Fruit fly (Drosophila melanogaster) whole organism, embryonic: Measurements from ENCODE around the gene CG31109.

ENCODE experiments used
- Bdp1 ChIP-seq: fragments of 200-800 bp; sonication (Bioruptor generic); optimal IDR thresholded peaks from 3 replicates; lab custom pipeline; 2016; ENCODE audit warnings: missing biosample characterization, missing genetic modification characterization
- CG12219 ChIP-seq: fragments of 200-800 bp; sonication (Bioruptor generic); optimal IDR thresholded peaks from 3 replicates; lab custom pipeline; 2018; ENCODE audit warnings: missing biosample characterization, mild to moderate bottlenecking, missing genetic modification characterization
- CG15479 ChIP-seq: fragments of 200-800 bp; sonication (Bioruptor generic); optimal IDR thresholded peaks from 3 replicates; lab custom pipeline; 2019; ENCODE audit warnings: missing biosample characterization, mild to moderate bottlenecking, missing genetic modification characterization, moderate library complexity
- CG1603 ChIP-seq: fragments of 200-800 bp; sonication (Bioruptor generic); optimal IDR thresholded peaks from 2 replicates; lab custom pipeline; 2019; ENCODE audit warnings: missing biosample characterization, mild to moderate bottlenecking, missing genetic modification characterization, moderate library complexity
- CG2116 ChIP-seq: fragments of 200-800 bp; sonication (Bioruptor generic); optimal IDR thresholded peaks from 3 replicates; lab custom pipeline; 2018; ENCODE audit warnings: missing biosample characterization, mild to moderate bottlenecking, missing genetic modification characterization
- CG32767 ChIP-seq: fragments of 200-800 bp; sonication (Bioruptor generic); IDR thresholded peaks from 2 replicates; pipeline ENCODE4 v1.3.6; 2022; ENCODE audit warnings: missing biosample characterization, missing genetic modification characterization
- CG34224 ChIP-seq: fragments of 200-800 bp; sonication (Bioruptor generic); IDR thresholded peaks from 3 replicates; pipeline ENCODE4 v1.3.6; 2022; ENCODE audit warnings: missing biosample characterization, missing genetic modification characterization; ENCODE audit not compliant: partially characterized antibody
- CG34376 ChIP-seq: fragments of 200-800 bp; sonication (Bioruptor generic); optimal IDR thresholded peaks from 2 replicates; lab custom pipeline; 2018; ENCODE audit warnings: missing biosample characterization, mild to moderate bottlenecking, missing genetic modification characterization
- CG4617 ChIP-seq: fragments of 200-800 bp; sonication (Bioruptor generic); optimal IDR thresholded peaks from 3 replicates; lab custom pipeline; 2016; ENCODE audit warnings: missing biosample characterization, missing genetic modification characterization, borderline replicate concordance
- CG6683 ChIP-seq: fragments of 200-800 bp; sonication (Bioruptor generic); optimal IDR thresholded peaks from 2 replicates; lab custom pipeline; 2017; ENCODE audit warnings: missing biosample characterization, mild to moderate bottlenecking, missing genetic modification characterization, missing genetic modification reagents
- CG7271 ChIP-seq: fragments of 200-800 bp; sonication (Bioruptor generic); optimal IDR thresholded peaks from 2 replicates; lab custom pipeline; 2018; ENCODE audit warnings: missing biosample characterization, mild to moderate bottlenecking, missing genetic modification characterization, moderate library complexity
- CG9609 ChIP-seq: fragments of 200-800 bp; sonication (Bioruptor generic); optimal IDR thresholded peaks from 3 replicates; lab custom pipeline; 2016; ENCODE audit warnings: missing biosample characterization, missing genetic modification characterization
- Dad ChIP-seq: fragments of 200-800 bp; sonication (Bioruptor generic); optimal IDR thresholded peaks from 3 replicates; lab custom pipeline; 2016; ENCODE audit warnings: missing biosample characterization, missing genetic modification characterization
- Dll ChIP-seq: fragments of 200-800 bp; sonication (Bioruptor generic); IDR thresholded peaks from 4 replicates; pipeline ENCODE4 v1.3.6; 2022; ENCODE audit warnings: missing biosample characterization, missing genetic modification characterization; ENCODE audit not compliant: partially characterized antibody
- Dp ChIP-seq: fragments of 200-800 bp; sonication (Bioruptor generic); optimal IDR thresholded peaks from 2 replicates; lab custom pipeline; 2018; ENCODE audit warnings: missing biosample characterization, mild to moderate bottlenecking, missing genetic modification characterization, moderate library complexity
- Dref ChIP-seq: fragments of 200-800 bp; sonication (Bioruptor generic); IDR thresholded peaks from 2 replicates; pipeline ENCODE4 v1.3.6; 2022; ENCODE audit warnings: missing biosample characterization, missing genetic modification characterization
- E2f2 ChIP-seq: fragments of 200-800 bp; sonication (Bioruptor generic); IDR thresholded peaks from 2 replicates; pipeline ENCODE4 v1.3.6; 2022; ENCODE audit warnings: missing biosample characterization, missing genetic modification characterization
- Fer1 ChIP-seq: fragments of 200-800 bp; sonication (Bioruptor generic); optimal IDR thresholded peaks from 2 replicates; lab custom pipeline; 2017; ENCODE audit warnings: missing biosample characterization, mild to moderate bottlenecking, missing genetic modification characterization
- HmgZ ChIP-seq: fragments of 200-800 bp; sonication (Bioruptor generic); optimal IDR thresholded peaks from 2 replicates; lab custom pipeline; 2018; ENCODE audit warnings: missing biosample characterization, mild to moderate bottlenecking, missing genetic modification characterization
- MBD-R2 ChIP-seq: fragments of 200-800 bp; sonication (Bioruptor generic); IDR thresholded peaks from 2 replicates; pipeline ENCODE4 v1.3.6; 2022; ENCODE audit warnings: missing biosample characterization, missing genetic modification characterization
- Max ChIP-seq: fragments of 200-800 bp; sonication (Bioruptor generic); optimal IDR thresholded peaks from 2 replicates; lab custom pipeline; 2016; ENCODE audit warnings: missing biosample characterization, mild to moderate bottlenecking, missing genetic modification characterization
- Nf-YB ChIP-seq: fragments of 200-800 bp; sonication (Bioruptor generic); optimal IDR thresholded peaks from 3 replicates; lab custom pipeline; 2019; ENCODE audit warnings: missing biosample characterization, mild to moderate bottlenecking, missing genetic modification characterization, moderate library complexity
- NfI ChIP-seq: fragments of 200-800 bp; sonication (Bioruptor generic); optimal IDR thresholded peaks from 3 replicates; lab custom pipeline; 2018; ENCODE audit warnings: missing biosample characterization, mild to moderate bottlenecking, missing genetic modification characterization, moderate library complexity
- Opbp ChIP-seq: fragments of 200-800 bp; sonication (Bioruptor generic); IDR thresholded peaks from 3 replicates; pipeline ENCODE4 v1.3.6; 2022; ENCODE audit warnings: missing biosample characterization, missing genetic modification characterization; ENCODE audit not compliant: partially characterized antibody
- Poxn ChIP-seq: fragments of 200-800 bp; sonication (Bioruptor generic); IDR thresholded peaks from 2 replicates; pipeline ENCODE4 v1.3.6; 2022; ENCODE audit warnings: missing biosample characterization, missing genetic modification characterization
- Scr ChIP-seq: fragments of 200-800 bp; sonication (Bioruptor generic); IDR thresholded peaks from 2 replicates; pipeline ENCODE4 v1.3.6; 2022; ENCODE audit warnings: missing biosample characterization, missing genetic modification characterization; ENCODE audit not compliant: partially characterized antibody
- Sry-δ ChIP-seq: fragments of 200-800 bp; sonication (Bioruptor generic); optimal IDR thresholded peaks from 2 replicates; lab custom pipeline; 2016; ENCODE audit warnings: missing biosample characterization, missing genetic modification characterization
- Vsx1 ChIP-seq: fragments of 200-800 bp; sonication (Bioruptor generic); optimal IDR thresholded peaks from 2 replicates; lab custom pipeline; 2017; ENCODE audit warnings: missing biosample characterization, mild to moderate bottlenecking, missing genetic modification characterization, missing genetic modification reagents
- YL-1 ChIP-seq: fragments of 200-800 bp; sonication (Bioruptor generic); optimal IDR thresholded peaks from 3 replicates; lab custom pipeline; 2017; ENCODE audit warnings: missing biosample characterization, mild to moderate bottlenecking, missing genetic modification characterization
- bbx ChIP-seq: fragments of 200-800 bp; sonication (Bioruptor generic); IDR thresholded peaks from 2 replicates; pipeline ENCODE4 v1.3.6; 2022; ENCODE audit warnings: missing biosample characterization, missing genetic modification characterization; ENCODE audit not compliant: partially characterized antibody
- cg ChIP-seq: fragments of 200-800 bp; sonication (Bioruptor generic); optimal IDR thresholded peaks from 3 replicates; lab custom pipeline; 2019; ENCODE audit warnings: missing biosample characterization, mild to moderate bottlenecking, missing genetic modification characterization, moderate library complexity
- chinmo ChIP-seq: fragments of 200-800 bp; sonication (Bioruptor generic); IDR thresholded peaks from 4 replicates; pipeline ENCODE4 v1.3.6; 2022; ENCODE audit warnings: missing biosample characterization, missing genetic modification characterization; ENCODE audit not compliant: partially characterized antibody
- ci ChIP-seq: fragments of 200-800 bp; sonication (Bioruptor generic); IDR thresholded peaks from 3 replicates; pipeline ENCODE4 v1.3.6; 2022; ENCODE audit warnings: missing biosample characterization, missing genetic modification characterization
- danr ChIP-seq: fragments of 200-800 bp; sonication (Bioruptor generic); IDR thresholded peaks from 2 replicates; pipeline ENCODE4 v1.3.6; 2022; ENCODE audit warnings: missing biosample characterization, missing genetic modification characterization
- ewg ChIP-seq: fragments of 200-800 bp; sonication (Bioruptor generic); optimal IDR thresholded peaks from 3 replicates; lab custom pipeline; 2017; ENCODE audit warnings: mild to moderate bottlenecking, missing biosample characterization, missing genetic modification reagents, missing genetic modification characterization
- fu2 ChIP-seq: fragments of 200-800 bp; sonication (Bioruptor generic); optimal IDR thresholded peaks from 2 replicates; lab custom pipeline; 2016; ENCODE audit warnings: missing biosample characterization, missing genetic modification characterization
- ind ChIP-seq: fragments of 200-800 bp; sonication (Bioruptor generic); optimal IDR thresholded peaks from 3 replicates; lab custom pipeline; 2016; ENCODE audit warnings: missing biosample characterization, missing genetic modification characterization
- jing ChIP-seq: fragments of 200-800 bp; sonication (Bioruptor generic); optimal IDR thresholded peaks from 2 replicates; lab custom pipeline; 2018; ENCODE audit warnings: missing biosample characterization, mild to moderate bottlenecking, missing genetic modification characterization
- ken ChIP-seq: fragments of 200-800 bp; sonication (Bioruptor generic); IDR thresholded peaks from 3 replicates; pipeline ENCODE4 v1.3.6; 2022; ENCODE audit warnings: missing biosample characterization, missing genetic modification characterization
- kni ChIP-seq: fragments of 200-800 bp; sonication (Bioruptor generic); optimal IDR thresholded peaks from 3 replicates; lab custom pipeline; 2017; ENCODE audit warnings: mild to moderate bottlenecking, missing biosample characterization, missing genetic modification reagents, missing genetic modification characterization
- mam ChIP-seq: fragments of 200-800 bp; sonication (Bioruptor generic); optimal IDR thresholded peaks from 3 replicates; lab custom pipeline; 2016; ENCODE audit warnings: missing biosample characterization, missing genetic modification characterization
- pzg ChIP-seq: fragments of 200-800 bp; sonication (Bioruptor generic); optimal IDR thresholded peaks from 3 replicates; lab custom pipeline; 2018; ENCODE audit warnings: missing biosample characterization, mild to moderate bottlenecking, missing genetic modification characterization, moderate library complexity
- sens ChIP-seq: fragments of 200-800 bp; sonication (Bioruptor generic); peaks from one replicate; lab custom pipeline; 2016; ENCODE audit warnings: missing biosample characterization, missing genetic modification characterization
- seq ChIP-seq: fragments of 200-800 bp; sonication (Bioruptor generic); IDR thresholded peaks from 2 replicates; pipeline ENCODE4 v1.3.6; 2022; ENCODE audit warnings: missing biosample characterization, missing genetic modification characterization
- stwl ChIP-seq: fragments of 200-800 bp; sonication (Bioruptor generic); optimal IDR thresholded peaks from 3 replicates; lab custom pipeline; 2018; ENCODE audit warnings: missing biosample characterization, mild to moderate bottlenecking, missing genetic modification characterization, moderate library complexity
- trem ChIP-seq: fragments of 200-800 bp; optimal IDR thresholded peaks from 3 replicates; lab custom pipeline; 2019; ENCODE audit warnings: missing biosample characterization, mild to moderate bottlenecking, missing genetic modification characterization, moderate library complexity
- zen ChIP-seq: fragments of 200-800 bp; sonication (Bioruptor generic); optimal IDR thresholded peaks from 3 replicates; lab custom pipeline; 2018; ENCODE audit warnings: missing biosample characterization, mild to moderate bottlenecking, missing genetic modification characterization, moderate library complexity

Gene CG31109

DNA sequence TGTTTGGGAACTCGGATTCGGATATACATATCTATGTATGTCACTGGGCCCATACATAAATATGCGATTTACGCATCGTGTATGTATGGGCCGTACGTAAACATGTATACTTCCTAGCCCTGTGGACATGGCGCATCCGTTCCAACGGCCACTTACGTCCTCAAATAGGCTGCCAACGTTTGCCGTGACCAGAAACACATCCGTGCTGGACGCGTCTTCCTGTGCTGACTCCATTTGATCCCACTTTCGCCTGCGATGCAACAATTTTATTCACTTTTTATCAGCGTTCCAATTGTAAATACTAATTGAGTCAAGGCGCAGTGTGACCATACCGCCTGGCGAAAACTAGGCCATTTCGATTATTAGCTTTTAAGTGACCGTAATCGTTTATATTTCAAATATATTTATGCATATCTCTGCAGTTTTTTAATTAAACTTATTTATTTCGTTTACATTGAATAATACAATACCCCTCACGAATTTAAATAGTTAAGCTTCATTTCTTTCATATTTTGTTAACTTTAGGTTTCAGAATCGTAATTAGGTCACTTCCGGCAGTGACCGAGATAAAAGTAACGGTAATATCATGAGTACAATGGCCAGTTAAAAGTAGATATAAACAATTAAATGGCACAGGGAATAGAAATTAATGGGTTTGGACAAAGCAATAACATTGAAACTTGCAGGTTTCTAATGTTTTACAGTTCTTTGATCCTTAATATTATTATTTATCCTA lies 9.5 kb downstream of the CG31109 start, which contains the start of gene 5PtaseI (continued):
- TF ChIP-seq Nf-YB (GFP tag; lab: Kevin White, UChicago) (no peak), zen (tag; lab: Kevin White, UChicago) (peak; percentile 22), sens (peak; percentile 73), bbx (0 out of 2 replicates have a peak, but pooled peaks have one; percentile 8), chinmo (GFP tag; lab: Robert Waterston, UW) (0 out of 4 replicates have a peak, but pooled peaks have one; percentile 66), seq (GFP tag; lab: Robert Waterston, UW) (no peak), CG34376 (GFP tag; lab: Kevin White, UChicago) (peak; percentile 36), CG32767 (GFP tag; lab: Robert Waterston, UW) (0 out of 2 replicates have a peak, but pooled peaks have one; percentile 47), CG7271 (no peak), pzg (GFP tag; lab: Kevin White, UChicago) (peak; percentile 45), NfI (no peak), kni (GFP tag; lab: Kevin White, UChicago) (peak; percentile 48), CG1603 (tag; lab: Kevin White, UChicago) (peak; percentile 33), trem (tag; lab: Kevin White, UChicago) (peak; percentile 3), ci (GFP tag; lab: Robert Waterston, UW) (0 out of 3 replicates have a peak, but pooled peaks have one; percentile 26), HmgZ (tag; lab: Kevin White, UChicago) (peak; percentile 28), Dp (GFP tag; lab: Kevin White, UChicago) (peak; percentile 65), MBD-R2 (GFP tag; lab: Robert Waterston, UW) (peak; percentile 63), cg (GFP tag; lab: Kevin White, UChicago) (peak; percentile 57), CG6683 (no peak), Fer1 (peak; percentile 1), Vsx1 (peak; percentile 70), CG2116 (GFP tag; lab: Kevin White, UChicago) (peak; percentile 48), Poxn (no peak), YL-1 (GFP tag; lab: Kevin White, UChicago) (peak; percentile 51)

DNA sequence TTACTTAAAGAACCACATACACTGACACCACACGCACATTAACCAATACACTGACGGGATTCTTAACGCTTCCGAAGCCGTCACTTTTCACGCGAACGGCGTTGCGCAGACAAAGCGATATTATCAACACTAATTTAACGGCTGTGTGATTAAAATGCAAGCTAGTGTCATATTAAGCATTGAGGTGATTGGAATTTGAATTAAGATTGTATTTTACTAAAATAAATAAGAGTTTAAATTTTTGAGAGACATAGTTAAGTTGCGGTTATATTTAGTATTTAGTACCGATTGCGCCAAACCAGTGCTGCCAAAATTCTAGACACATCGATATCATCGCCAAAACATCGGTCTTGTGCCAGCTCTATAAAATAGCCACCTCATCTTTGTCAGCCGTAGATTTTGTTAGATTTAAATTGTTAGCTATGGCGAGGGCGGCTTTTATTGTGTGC lies 15.4 kb downstream of the CG31109 start, which contains the start of the genes Ythdf and bai:
Gene Ythdf (minus strand): TSS at position 222 of the 449 bp plus-strand sequence.
Gene bai (plus strand): TSS at position 347 of the 449 bp plus-strand sequence.
- TF ChIP-seq CG12219 (GFP tag; lab: Kevin White, UChicago) (no peak), Opbp (GFP tag; lab: Robert Waterston, UW) (peak; percentile 74; the same call in 2 of the 3 replicates), Max (GFP tag; lab: Kevin White, UChicago) (peak; percentile 59), bbx (peak; percentile 69), Scr (GFP tag; lab: Robert Waterston, UW) (peak; percentile 91), Dref (peak; percentile 84), Bdp1 (GFP tag; lab: Kevin White, UChicago) (peak; percentile 11), Dad (GFP tag; lab: Kevin White, UChicago) (peak; percentile 27), stwl (peak; percentile 54), CG34224 (GFP tag; lab: Robert Waterston, UW) (peak; percentile 80), danr (GFP tag; lab: Robert Waterston, UW) (no peak), ewg (GFP tag; lab: Kevin White, UChicago) (peak; percentile 35), CG4617 (GFP tag; lab: Kevin White, UChicago) (peak; percentile 78), CG7271 (no peak), CG9609 (GFP tag; lab: Kevin White, UChicago) (peak; percentile 21), ken (GFP tag; lab: Robert Waterston, UW) (peak; percentile 52; the same call in 2 of the 3 replicates), mam (GFP tag; lab: Kevin White, UChicago) (peak; percentile 63), Dll (GFP tag; lab: Robert Waterston, UW) (peak; percentile 91), CG15479 (peak; percentile 27), jing (no peak), fu2 (GFP tag; lab: Kevin White, UChicago) (peak; percentile 5), Sry-δ (GFP tag; lab: Kevin White, UChicago) (peak; percentile 97), ind (GFP tag; lab: Kevin White, UChicago) (no peak), E2f2 (GFP tag; lab: Robert Waterston, UW) (peak; percentile 65)
